Worm (Caenorhabditis elegans) whole organism, mixed stage, embryonic: Measurements from ENCODE around the gene ocr-1.
A peak's percentile ranks its signal among the peaks of the same experiment; 100 is the strongest.

Experiments
- M03D4.4 ChIP-seq: sonication (generic microtip); optimal IDR thresholded peaks from 2 replicates; lab custom pipeline; 2017; ENCODE audit warnings: mild to moderate bottlenecking, missing genetic modification characterization, missing compliant biosample characterization
- ceh-83 ChIP-seq: fragments of 200-800 bp; sonication (Bioruptor generic); optimal IDR thresholded peaks from 2 replicates; lab custom pipeline; 2018; ENCODE audit warnings: mild to moderate bottlenecking, missing genetic modification characterization, missing compliant biosample characterization
- ces-1 ChIP-seq: fragments of 150-350 bp; optimal IDR thresholded peaks from 2 replicates; lab custom pipeline; 2014; ENCODE audit warnings: missing biosample characterization, missing genetic modification reagents, missing genetic modification characterization
- drap-1 ChIP-seq: fragments of 200-800 bp; sonication (Bioruptor generic); optimal IDR thresholded peaks from 3 replicates; lab custom pipeline; 2018; ENCODE audit warnings: mild to moderate bottlenecking, missing genetic modification characterization, missing compliant biosample characterization
- mep-1 ChIP-seq: fragments of 150-350 bp; optimal IDR thresholded peaks from 2 replicates; lab custom pipeline; 2017; ENCODE audit warnings: missing biosample characterization, missing genetic modification reagents, missing genetic modification characterization, inconsistent platforms
- pha-4 ChIP-seq: fragments of 150-350 bp; optimal IDR thresholded peaks from 2 replicates; lab custom pipeline; 2018; ENCODE audit warnings: missing biosample characterization, missing genetic modification reagents, missing genetic modification characterization
- unc-39 ChIP-seq: fragments of 150-350 bp; optimal IDR thresholded peaks from 2 replicates; lab custom pipeline; 2014; ENCODE audit warnings: missing biosample characterization, missing genetic modification characterization
- unc-62 ChIP-seq: fragments of 150-350 bp; optimal IDR thresholded peaks from 2 replicates; lab custom pipeline; 2014; ENCODE audit warnings: missing biosample characterization, missing genetic modification reagents, missing genetic modification characterization

ce11 chrV:10807862-10808327 is 43.7 kb downstream of the ocr-1 start, which contains the start of gene plrg-1:
- TF ChIP-seq ceh-83 (GFP tag; lab: Kevin White, UChicago) (peak; percentile 48), mep-1 (tag; lab: Kevin White, UChicago) (peak; percentile 94), unc-62 (GFP tag; lab: Kevin White, UChicago) (peak; percentile 25), pha-4 (tag; lab: Kevin White, UChicago) (peak; percentile 95), drap-1 (GFP tag; lab: Kevin White, UChicago) (peak; percentile 90), unc-39 (tag; lab: Kevin White, UChicago) (peak; percentile 49), ces-1 (peak; percentile 74), M03D4.4 (tag; lab: Kevin White, UChicago) (peak; percentile 88)
